Worm (Caenorhabditis elegans) whole organism, L4 larva: Measurements from ENCODE around the gene Y46C8AM.1.

Source experiments
- F26F4.8 ChIP-seq: fragments of 200-800 bp; sonication (Bioruptor generic); conservative IDR thresholded peaks from 2 replicates; pipeline ENCODE4 v1.3.6; 2022; ENCODE audit warnings: missing genetic modification characterization, missing compliant biosample characterization
- ZK337.2 ChIP-seq: fragments of 200-800 bp; sonication (Bioruptor generic); IDR thresholded peaks from 2 replicates; pipeline ENCODE4 v1.3.6; 2022; ENCODE audit warnings: missing genetic modification reagents, missing genetic modification characterization, missing compliant biosample characterization
- ceh-82 ChIP-seq: sonication (generic microtip); optimal IDR thresholded peaks from 2 replicates; lab custom pipeline; 2017; ENCODE audit warnings: missing biosample characterization, missing genetic modification characterization
- ces-1 ChIP-seq: fragments of 150-350 bp; sonication (generic microtip); optimal IDR thresholded peaks from 4 replicates; lab custom pipeline; 2014; ENCODE audit warnings: missing biosample characterization, missing genetic modification reagents, missing genetic modification characterization
- daf-12 ChIP-seq: fragments of 150-350 bp; optimal IDR thresholded peaks from 2 replicates; lab custom pipeline; 2014; ENCODE audit warnings: missing biosample characterization, missing genetic modification reagents, missing genetic modification characterization
- fos-1 ChIP-seq: fragments of 150-350 bp; optimal IDR thresholded peaks from 2 replicates; lab custom pipeline; 2014; ENCODE audit warnings: missing biosample characterization, missing genetic modification characterization
- lin-15B ChIP-seq: fragments of 150-350 bp; sonication (generic microtip); optimal IDR thresholded peaks from 3 replicates; lab custom pipeline; 2014; ENCODE audit warnings: missing biosample characterization, missing genetic modification characterization
- lir-3 ChIP-seq: sonication (generic microtip); optimal IDR thresholded peaks from 2 replicates; lab custom pipeline; 2016; ENCODE audit warnings: mild to moderate bottlenecking, missing genetic modification characterization, missing compliant biosample characterization
- nhr-28 ChIP-seq: fragments of 150-350 bp; optimal IDR thresholded peaks from 2 replicates; lab custom pipeline; 2014; ENCODE audit warnings: missing biosample characterization, missing genetic modification characterization
- php-3 ChIP-seq: fragments of 200-800 bp; sonication (Bioruptor generic); IDR thresholded peaks from 2 replicates; pipeline ENCODE4 v1.3.6; 2022; ENCODE audit warnings: missing genetic modification reagents, missing genetic modification characterization, missing compliant biosample characterization
- pqm-1 ChIP-seq: sonication (generic microtip); optimal IDR thresholded peaks from 2 replicates; lab custom pipeline; 2017; ENCODE audit warnings: missing biosample characterization, missing genetic modification characterization
- spr-3 ChIP-seq: fragments of 200-800 bp; sonication (Bioruptor generic); optimal IDR thresholded peaks from 2 replicates; lab custom pipeline; 2018; ENCODE audit warnings: mild to moderate bottlenecking, missing genetic modification characterization, missing compliant biosample characterization
- zag-1 ChIP-seq: fragments of 150-350 bp; optimal IDR thresholded peaks from 2 replicates; lab custom pipeline; 2014; ENCODE audit warnings: missing biosample characterization, missing genetic modification characterization

DNA sequence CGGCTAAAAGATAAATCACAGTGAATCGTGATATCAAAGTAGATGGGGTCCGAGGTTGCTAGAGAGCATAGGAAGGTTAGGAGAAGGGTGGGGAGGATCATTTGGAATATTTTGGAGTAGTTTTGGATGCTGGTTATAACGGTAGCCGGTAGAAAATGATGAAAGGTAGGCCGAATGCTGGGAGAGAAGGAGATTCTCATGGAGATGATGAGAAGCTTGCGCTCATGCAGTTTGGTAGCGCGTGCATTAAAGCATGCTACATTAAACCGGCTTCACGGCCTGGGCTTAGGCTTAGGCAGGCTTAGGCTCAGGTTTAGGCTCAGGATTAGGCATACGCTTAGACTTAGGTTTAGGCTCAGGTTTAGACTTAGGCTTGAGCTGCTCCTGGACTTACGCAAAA lies 31.6 kb downstream of the Y46C8AM.1 start, which contains the start of gene F47C12.13:
- TF ChIP-seq pqm-1 (tag; lab: Kevin White, UChicago) (no peak), ZK337.2 (no peak), php-3 (GFP tag; lab: Robert Waterston, UW) (no peak), lin-15B (tag; lab: Kevin White, UChicago) (no peak), F26F4.8 (GFP tag; lab: Robert Waterston, UW) (no peak), nhr-28 (tag; lab: Kevin White, UChicago) (no peak), spr-3 (no peak), ces-1 (GFP tag; lab: Kevin White, UChicago) (no peak), zag-1 (tag; lab: Kevin White, UChicago) (no peak), ceh-82 (tag; lab: Kevin White, UChicago) (no peak), daf-12 (tag; lab: Kevin White, UChicago) (no peak), fos-1 (tag; lab: Kevin White, UChicago) (no peak), lir-3 (no peak)
